Worm (Caenorhabditis elegans): ENCODE results near the gene cest-5.2.
A peak's percentile ranks its signal among the peaks of the same experiment; 100 is the strongest.
"Not testable (repeated sequence)": the region's sequence is repeated elsewhere in the genome, so short reads cannot be mapped to it uniquely, and the experiment has no call there.

cest-5.2 gene

ce11 chrIV:6599447-6599846 lies 28.3 kb downstream of the cest-5.2 start, which contains the start of gene F38A5.8:
Gene F38A5.8 (plus strand): TSS chrIV:6599747.
- TF ChIP-seq sox-4 (tag; optimal IDR thresholded peaks at IDR 0.05) (no peak), nhr-28 (tag; optimal IDR thresholded peaks at IDR 0.05) (no peak), unc-62 (GFP tag; optimal IDR thresholded peaks at IDR 0.05) (no peak), nhr-84 (tag; optimal IDR thresholded peaks at IDR 0.05) (no peak), fkh-4 (tag; optimal IDR thresholded peaks at IDR 0.05; ENCODE audit: borderline replicate concordance) (no peak), nhr-71 (tag; optimal IDR thresholded peaks at IDR 0.05) (no peak), aha-1 (tag; optimal IDR thresholded peaks at IDR 0.05) (no peak), hpl-2 (GFP tag; optimal IDR thresholded peaks at IDR 0.05) (no peak), egl-27 (tag; optimal IDR thresholded peaks at IDR 0.05) (no peak), pqm-1 (tag; optimal IDR thresholded peaks at IDR 0.05) (no peak), lin-13 (GFP tag; optimal IDR thresholded peaks at IDR 0.05) (no peak)

ce11 chrIV:6598740-6599139 lies 29.0 kb downstream of the cest-5.2 start, which contains the start of gene nspb-5:
Gene nspb-5 (plus strand): TSS chrIV:6599040.
- not testable (repeated sequence) for TF ChIP-seq ztf-4 (tag; optimal IDR thresholded peaks at IDR 0.05); nhr-71 (tag; optimal IDR thresholded peaks at IDR 0.05); pag-3 (tag; optimal IDR thresholded peaks at IDR 0.05; ENCODE audit: borderline replicate concordance, insufficient read depth)

ce11 chrIV:6597918-6598317 lies 29.8 kb downstream of the cest-5.2 start, which contains the start of gene nspb-4:
Gene nspb-4 (plus strand): TSS chrIV:6598218.
- TF ChIP-seq pax-3 (tag; optimal IDR thresholded peaks at IDR 0.05); lin-14 (GFP tag; optimal IDR thresholded peaks at IDR 0.05); fkh-10 (GFP tag; optimal IDR thresholded peaks at IDR 0.05): not testable (repeated sequence)

ce11 chrIV:6597298-6597697 lies 30.4 kb downstream of the cest-5.2 start, which contains the start of gene F38A5.6:
Gene F38A5.6 (minus strand): TSS chrIV:6597398.
- TF ChIP-seq sptf-1 (tag; optimal IDR thresholded peaks at IDR 0.05) (no peak), efl-1 (optimal IDR thresholded peaks at IDR 0.05) (no peak), efl-1 (GFP tag; optimal IDR thresholded peaks at IDR 0.05 in 1 of 2) (peak in 1 of 2 experiments; percentile 88)

- no peak for TF ChIP-seq ceh-88 (GFP tag; IDR thresholded peaks at IDR 0.05)
- TF ChIP-seq xbp-1 (tag; optimal IDR thresholded peaks at IDR 0.05), result no peak
- TF ChIP-seq Y116A8C.19 (tag; optimal IDR thresholded peaks at IDR 0.05; ENCODE audit: borderline replicate concordance), result no peak
- no peak for TF ChIP-seq unc-130 (tag; optimal IDR thresholded peaks at IDR 0.05)
- no peak for TF ChIP-seq rnt-1 (tag; optimal IDR thresholded peaks at IDR 0.05)
- no peak for TF ChIP-seq unc-98 (GFP tag; IDR thresholded peaks at IDR 0.05)
- TF ChIP-seq dsc-1 (tag; optimal IDR thresholded peaks at IDR 0.05), result no peak
- TF ChIP-seq vab-15 (tag; optimal IDR thresholded peaks at IDR 0.05), result no peak
- no peak for TF ChIP-seq C16A3.4 (tag; optimal IDR thresholded peaks at IDR 0.05)
- TF ChIP-seq nhr-84 (tag; optimal IDR thresholded peaks at IDR 0.05), result no peak
- no peak for TF ChIP-seq mab-9 (GFP tag; IDR thresholded peaks at IDR 0.05)
- no peak for TF ChIP-seq C34B4.2 (tag; optimal IDR thresholded peaks at IDR 0.05)
- no peak for TF ChIP-seq pax-3 (tag; optimal IDR thresholded peaks at IDR 0.05)
Measured at ce11 chrIV:6595912-6596311, 31.8 kb downstream of the cest-5.2 start, which contains the start of gene F38A5.22. Gene F38A5.22 (minus strand): TSS chrIV:6595940.

- not testable (repeated sequence) for TF ChIP-seq ztf-4 (tag; optimal IDR thresholded peaks at IDR 0.05); mab-9 (GFP tag; IDR thresholded peaks at IDR 0.05); snu-23 (GFP tag; optimal IDR thresholded peaks at IDR 0.05)
Measured at ce11 chrIV:6594871-6595270, 32.9 kb downstream of the cest-5.2 start, which contains the start of gene nspb-3. Gene nspb-3 (minus strand): TSS chrIV:6594971.

Measured in whole organism, L1 larva.